Fruit fly (Drosophila melanogaster) whole organism, embryonic: ENCODE results near the gene Ask1.
A peak's percentile ranks its signal among the peaks of the same experiment; 100 is the strongest.

Experiments
- ATbp ChIP-seq: fragments of 200-800 bp; sonication (Bioruptor generic); optimal IDR thresholded peaks from 2 replicates; lab custom pipeline; 2017; ENCODE audit warnings: missing biosample characterization, mild to moderate bottlenecking, missing genetic modification characterization, missing genetic modification reagents
- Abd-B ChIP-seq: fragments of 200-800 bp; sonication (Bioruptor generic); optimal IDR thresholded peaks from 2 replicates; lab custom pipeline; 2018; ENCODE audit warnings: missing biosample characterization, mild to moderate bottlenecking, missing genetic modification characterization, moderate library complexity
- Antp ChIP-seq: fragments of 200-800 bp; sonication (Bioruptor generic); optimal IDR thresholded peaks from 3 replicates; lab custom pipeline; 2016; ENCODE audit warnings: missing biosample characterization, missing genetic modification characterization
- Blimp-1 ChIP-seq: fragments of 200-800 bp; sonication (Bioruptor generic); optimal IDR thresholded peaks from 3 replicates; lab custom pipeline; 2018; ENCODE audit warnings: missing biosample characterization, missing genetic modification characterization, mild to moderate bottlenecking, moderate library complexity, missing genetic modification reagents
- CG10147 ChIP-seq: fragments of 200-800 bp; sonication (Bioruptor generic); optimal IDR thresholded peaks from 2 replicates; lab custom pipeline; 2019; ENCODE audit warnings: missing biosample characterization, mild to moderate bottlenecking, missing genetic modification characterization, moderate library complexity
- CG11504 ChIP-seq: fragments of 200-800 bp; sonication (Bioruptor generic); optimal IDR thresholded peaks from 3 replicates; lab custom pipeline; 2019; ENCODE audit warnings: missing biosample characterization, mild to moderate bottlenecking, missing genetic modification characterization, moderate library complexity
- CG11696 ChIP-seq: fragments of 200-800 bp; sonication (Bioruptor generic); IDR thresholded peaks from 2 replicates; pipeline ENCODE4 v1.3.6; 2022; ENCODE audit warnings: missing biosample characterization, missing genetic modification characterization
- CG12236 ChIP-seq: fragments of 200-800 bp; sonication (Bioruptor generic); optimal IDR thresholded peaks from 2 replicates; lab custom pipeline; 2016; ENCODE audit warnings: missing biosample characterization, missing genetic modification characterization
- CG13287 ChIP-seq: fragments of 200-800 bp; sonication (Bioruptor generic); IDR thresholded peaks from 2 replicates; pipeline ENCODE4 v1.3.6; 2022; ENCODE audit warnings: missing biosample characterization, missing genetic modification characterization; ENCODE audit not compliant: partially characterized antibody
- CG17385 ChIP-seq: fragments of 200-800 bp; sonication (Bioruptor generic); optimal IDR thresholded peaks from 3 replicates; lab custom pipeline; 2018; ENCODE audit warnings: missing biosample characterization, mild to moderate bottlenecking, missing genetic modification characterization
- CG18262 ChIP-seq: fragments of 200-800 bp; optimal IDR thresholded peaks from 3 replicates; lab custom pipeline; 2019; ENCODE audit warnings: missing biosample characterization, mild to moderate bottlenecking, missing genetic modification characterization, moderate library complexity
- CG2889 ChIP-seq: fragments of 200-800 bp; sonication (Bioruptor generic); IDR thresholded peaks from 3 replicates; pipeline ENCODE4 v1.3.6; 2022; ENCODE audit warnings: missing biosample characterization, missing genetic modification characterization
- CG31365 ChIP-seq: fragments of 200-800 bp; sonication (Bioruptor generic); optimal IDR thresholded peaks from 2 replicates; lab custom pipeline; 2018; ENCODE audit warnings: missing biosample characterization, mild to moderate bottlenecking, missing genetic modification characterization
- CG3281 ChIP-seq: fragments of 200-800 bp; sonication (Bioruptor generic); optimal IDR thresholded peaks from 3 replicates; lab custom pipeline; 2017; ENCODE audit warnings: missing biosample characterization, mild to moderate bottlenecking, missing genetic modification characterization
- CG4730 ChIP-seq: fragments of 200-800 bp; sonication (Bioruptor generic); IDR thresholded peaks from 2 replicates; pipeline ENCODE4 v1.3.6; 2022; ENCODE audit warnings: missing biosample characterization, missing genetic modification characterization
- CG4820 ChIP-seq: fragments of 200-800 bp; sonication (Bioruptor generic); optimal IDR thresholded peaks from 3 replicates; lab custom pipeline; 2016; ENCODE audit warnings: missing biosample characterization, missing genetic modification characterization
- CG4854 ChIP-seq: fragments of 200-800 bp; sonication (Bioruptor generic); optimal IDR thresholded peaks from 2 replicates; lab custom pipeline; 2016; ENCODE audit warnings: missing biosample characterization, missing genetic modification characterization, inconsistent platforms
- CG6765 ChIP-seq: fragments of 200-800 bp; sonication (Bioruptor generic); optimal IDR thresholded peaks from 3 replicates; lab custom pipeline; 2017; ENCODE audit warnings: missing biosample characterization, mild to moderate bottlenecking, missing genetic modification characterization
- CG6791 ChIP-seq: fragments of 200-800 bp; sonication (Bioruptor generic); IDR thresholded peaks from 3 replicates; pipeline ENCODE4 v1.3.6; 2022; ENCODE audit warnings: missing biosample characterization, missing genetic modification characterization; ENCODE audit not compliant: partially characterized antibody
- CG8765 ChIP-seq: fragments of 200-800 bp; sonication (Bioruptor generic); IDR thresholded peaks from 2 replicates; pipeline ENCODE4 v1.3.6; 2022; ENCODE audit warnings: missing biosample characterization, missing genetic modification characterization
- CG9797 ChIP-seq: fragments of 200-800 bp; sonication (Bioruptor generic); optimal IDR thresholded peaks from 3 replicates; lab custom pipeline; 2018; ENCODE audit warnings: missing biosample characterization, mild to moderate bottlenecking, missing genetic modification characterization
- CG9817 ChIP-seq: fragments of 200-800 bp; sonication (Bioruptor generic); optimal IDR thresholded peaks from 2 replicates; lab custom pipeline; 2018; ENCODE audit warnings: missing biosample characterization, mild to moderate bottlenecking, missing genetic modification characterization, moderate library complexity
- CkIIα-i1 ChIP-seq: fragments of 200-800 bp; sonication (Bioruptor generic); IDR thresholded peaks from 2 replicates; pipeline ENCODE4 v1.3.6; 2022; ENCODE audit warnings: missing biosample characterization, missing genetic modification characterization
- H2.0 ChIP-seq: fragments of 200-800 bp; sonication (Bioruptor generic); IDR thresholded peaks from 2 replicates; pipeline ENCODE4 v1.3.6; 2022; ENCODE audit warnings: missing biosample characterization, missing genetic modification characterization
- Kr ChIP-seq: fragments of 200-800 bp; sonication (Bioruptor generic); optimal IDR thresholded peaks from 2 replicates; lab custom pipeline; 2017; ENCODE audit warnings: missing biosample characterization, mild to moderate bottlenecking, missing genetic modification characterization
- Lim3 ChIP-seq: fragments of 200-800 bp; sonication (Bioruptor generic); IDR thresholded peaks from 2 replicates; pipeline ENCODE4 v1.3.6; 2022; ENCODE audit warnings: missing biosample characterization, missing genetic modification characterization
- Oli ChIP-seq: fragments of 200-800 bp; sonication (Bioruptor generic); optimal IDR thresholded peaks from 2 replicates; lab custom pipeline; 2018; ENCODE audit warnings: missing biosample characterization, mild to moderate bottlenecking, missing genetic modification characterization, moderate library complexity
- Ptx1 ChIP-seq: fragments of 200-800 bp; sonication (Bioruptor generic); IDR thresholded peaks from 2 replicates; pipeline ENCODE4 v1.3.6; 2022; ENCODE audit warnings: missing biosample characterization, missing genetic modification characterization
- Ravus ChIP-seq: fragments of 200-800 bp; sonication (Bioruptor generic); IDR thresholded peaks from 2 replicates; pipeline ENCODE4 v1.3.6; 2022; ENCODE audit warnings: missing biosample characterization, missing genetic modification characterization
- Side ChIP-seq: fragments of 200-800 bp; sonication (Bioruptor generic); optimal IDR thresholded peaks from 2 replicates; lab custom pipeline; 2016; ENCODE audit warnings: missing biosample characterization, missing genetic modification characterization
- Vsx1 ChIP-seq: fragments of 200-800 bp; sonication (Bioruptor generic); optimal IDR thresholded peaks from 2 replicates; lab custom pipeline; 2017; ENCODE audit warnings: missing biosample characterization, mild to moderate bottlenecking, missing genetic modification characterization, missing genetic modification reagents
- chn ChIP-seq: fragments of 200-800 bp; sonication (Bioruptor generic); optimal IDR thresholded peaks from 2 replicates; lab custom pipeline; 2016; ENCODE audit warnings: missing biosample characterization, missing genetic modification characterization
- corto ChIP-seq: fragments of 200-800 bp; sonication (Bioruptor generic); optimal IDR thresholded peaks from 2 replicates; lab custom pipeline; 2016; ENCODE audit warnings: missing biosample characterization, mild to moderate bottlenecking, missing genetic modification characterization, moderate library complexity
- da ChIP-seq: fragments of 200-800 bp; sonication (Bioruptor generic); optimal IDR thresholded peaks from 2 replicates; lab custom pipeline; 2016; ENCODE audit warnings: missing biosample characterization, missing genetic modification characterization
- gem ChIP-seq: fragments of 200-800 bp; sonication (Bioruptor generic); optimal IDR thresholded peaks from 2 replicates; lab custom pipeline; 2019; ENCODE audit warnings: missing biosample characterization, mild to moderate bottlenecking, missing genetic modification characterization, moderate library complexity
- gro ChIP-seq: fragments of 200-800 bp; sonication (Bioruptor generic); optimal IDR thresholded peaks from 2 replicates; lab custom pipeline; 2016; ENCODE audit warnings: missing biosample characterization, missing genetic modification characterization
- her ChIP-seq: fragments of 200-800 bp; sonication (Bioruptor generic); optimal IDR thresholded peaks from 2 replicates; lab custom pipeline; 2016; ENCODE audit warnings: missing biosample characterization, missing genetic modification characterization
- jing ChIP-seq: fragments of 200-800 bp; sonication (Bioruptor generic); optimal IDR thresholded peaks from 2 replicates; lab custom pipeline; 2018; ENCODE audit warnings: missing biosample characterization, mild to moderate bottlenecking, missing genetic modification characterization
- klu ChIP-seq: fragments of 200-800 bp; sonication (Bioruptor generic); IDR thresholded peaks from 2 replicates; pipeline ENCODE4 v1.3.6; 2022; ENCODE audit warnings: missing biosample characterization, missing genetic modification characterization
- lola ChIP-seq, 3 experiments: fragments of >200 bp in 2 of 3; fragments of 200-800 bp in 1 of 3; sonication (Bioruptor generic) in 1 of 3; optimal IDR thresholded peaks; 2 replicates each; lab custom pipeline; 2017 to 2019; ENCODE audit warnings: missing biosample characterization in 3 of 3, missing genetic modification characterization in 3 of 3, mild to moderate bottlenecking in 1 of 3, moderate library complexity in 1 of 3
- nerfin-2 ChIP-seq: fragments of 200-800 bp; sonication (Bioruptor generic); IDR thresholded peaks from 2 replicates; pipeline ENCODE4 v1.3.6; 2022; ENCODE audit warnings: missing biosample characterization, missing genetic modification characterization; ENCODE audit not compliant: partially characterized antibody
- org-1 ChIP-seq: fragments of 200-800 bp; sonication (Bioruptor generic); optimal IDR thresholded peaks from 2 replicates; lab custom pipeline; 2017; ENCODE audit warnings: missing biosample characterization, missing genetic modification characterization
- pros ChIP-seq: fragments of 200-800 bp; sonication (Bioruptor generic); optimal IDR thresholded peaks from 3 replicates; lab custom pipeline; 2019; ENCODE audit warnings: missing biosample characterization, mild to moderate bottlenecking, missing genetic modification characterization, moderate library complexity
- psq ChIP-seq: fragments of 200-800 bp; sonication (Bioruptor generic); optimal IDR thresholded peaks from 2 replicates; lab custom pipeline; 2017; ENCODE audit warnings: missing biosample characterization, missing genetic modification characterization
- repo ChIP-seq: fragments of 200-800 bp; sonication (Bioruptor generic); optimal IDR thresholded peaks from 2 replicates; lab custom pipeline; 2016; ENCODE audit warnings: missing biosample characterization, missing genetic modification characterization
- schlank ChIP-seq: fragments of 200-800 bp; sonication (Bioruptor generic); optimal IDR thresholded peaks from 2 replicates; lab custom pipeline; 2018; ENCODE audit warnings: missing biosample characterization, mild to moderate bottlenecking, missing genetic modification characterization
- sima ChIP-seq: fragments of 200-800 bp; sonication (Bioruptor generic); optimal IDR thresholded peaks from 2 replicates; lab custom pipeline; 2016; ENCODE audit warnings: missing biosample characterization, missing genetic modification characterization
- so ChIP-seq: fragments of 200-800 bp; sonication (Bioruptor generic); IDR thresholded peaks from 3 replicates; pipeline ENCODE4 v1.3.6; 2022; ENCODE audit warnings: missing biosample characterization, missing genetic modification characterization
- twi ChIP-seq: fragments of 200-800 bp; optimal IDR thresholded peaks from 2 replicates; lab custom pipeline; 2019; ENCODE audit warnings: missing biosample characterization, mild to moderate bottlenecking, missing genetic modification characterization, moderate library complexity
- zen ChIP-seq: fragments of 200-800 bp; sonication (Bioruptor generic); optimal IDR thresholded peaks from 3 replicates; lab custom pipeline; 2018; ENCODE audit warnings: missing biosample characterization, mild to moderate bottlenecking, missing genetic modification characterization, moderate library complexity

Gene Ask1

DNA sequence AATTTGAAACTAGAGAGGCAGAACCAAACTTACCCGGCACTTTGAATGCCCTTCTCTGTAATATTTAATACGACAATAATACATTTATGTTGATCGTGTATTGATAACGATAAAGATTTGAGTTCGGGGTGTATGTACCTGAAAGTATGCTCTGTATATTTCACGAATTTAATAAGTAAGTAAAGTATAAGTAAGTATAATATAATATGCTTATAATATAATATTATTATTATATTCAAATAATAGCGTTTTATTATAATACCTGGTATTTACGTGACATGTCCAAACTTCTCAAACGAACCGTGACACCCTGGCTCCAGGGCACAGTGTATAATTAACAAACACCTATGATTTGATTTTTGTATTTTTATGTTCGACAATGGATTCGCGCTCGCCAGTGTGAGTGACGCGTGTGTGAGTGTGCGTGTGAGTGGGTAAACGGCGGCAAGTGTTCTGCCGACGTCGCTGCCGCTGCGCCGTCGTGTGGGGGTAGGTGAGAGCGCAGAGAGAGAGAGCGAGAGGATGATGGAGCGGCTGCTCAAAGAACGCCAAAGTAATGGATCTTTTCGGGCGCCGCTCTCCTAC is 10.2 kb downstream of the Ask1 start (continued):
- TF ChIP-seq CG4854 (GFP tag; lab: Kevin White, UChicago): no peak
- TF ChIP-seq Blimp-1 (GFP tag; lab: Kevin White, UChicago): peak; percentile 76
- no peak for TF ChIP-seq Side (GFP tag; lab: Kevin White, UChicago)
- no peak for TF ChIP-seq CG6791 (GFP tag; lab: Robert Waterston, UW)
- no peak for TF ChIP-seq CG8765
- no peak for TF ChIP-seq Kr
- TF ChIP-seq gro (GFP tag; lab: Kevin White, UChicago): peak; percentile 16
- TF ChIP-seq CG3281 (GFP tag; lab: Kevin White, UChicago): peak; percentile 92
- TF ChIP-seq H2.0 (GFP tag; lab: Robert Waterston, UW): no peak; the same call in 1 of the 2 replicates
- no peak for TF ChIP-seq repo (GFP tag; lab: Kevin White, UChicago)
- peak; percentile 87 for TF ChIP-seq CG11504
- TF ChIP-seq twi: peak; percentile 30
- no peak for TF ChIP-seq chn (GFP tag; lab: Kevin White, UChicago)
- no peak for TF ChIP-seq CG9797
- 0 out of 3 replicates have a peak, but pooled peaks have one; percentile 17 for TF ChIP-seq CG2889 (GFP tag; lab: Robert Waterston, UW)
- TF ChIP-seq her (GFP tag; lab: Kevin White, UChicago): no peak
- TF ChIP-seq jing: peak; percentile 12
- TF ChIP-seq CG12236: no peak
- TF ChIP-seq klu (GFP tag; lab: Robert Waterston, UW): no peak
- TF ChIP-seq CG9817 (tag; lab: Kevin White, UChicago): peak; percentile 73
- peak; percentile 62 for TF ChIP-seq Ptx1 (GFP tag; lab: Robert Waterston, UW)
- no peak for TF ChIP-seq corto (GFP tag; lab: Kevin White, UChicago)
- peak; percentile 65 for TF ChIP-seq org-1 (GFP tag; lab: Kevin White, UChicago)
- TF ChIP-seq CG11696 (GFP tag; lab: Robert Waterston, UW): no peak
- TF ChIP-seq CG13287 (GFP tag; lab: Robert Waterston, UW): peak; percentile 29
- peak; percentile 40 for TF ChIP-seq zen (tag; lab: Kevin White, UChicago)
- TF ChIP-seq CG4730: peak; percentile 54; the same call in 1 of the 2 replicates
- TF ChIP-seq CG17385 (GFP tag; lab: Kevin White, UChicago): peak; percentile 64
- no peak; the same call in 1 of the 3 replicates for TF ChIP-seq so
- peak; percentile 46 for TF ChIP-seq Vsx1
- TF ChIP-seq CG10147: peak; percentile 94
- no peak for TF ChIP-seq da (GFP tag; lab: Kevin White, UChicago)
- peak; percentile 64 for TF ChIP-seq CG18262
- TF ChIP-seq CG31365: no peak
- TF ChIP-seq Oli (tag; lab: Kevin White, UChicago): peak; percentile 75
- no peak for TF ChIP-seq Antp
- TF ChIP-seq pros (GFP tag; lab: Kevin White, UChicago): no peak
- TF ChIP-seq nerfin-2 (GFP tag; lab: Robert Waterston, UW): no peak
- no peak for TF ChIP-seq Lim3 (GFP tag; lab: Robert Waterston, UW)
- no peak for TF ChIP-seq CkIIα-i1 (GFP tag; lab: Robert Waterston, UW)
- TF ChIP-seq Abd-B (GFP tag; lab: Kevin White, UChicago): peak; percentile 66
- peak in 1 of 3 experiments; percentile 15 for TF ChIP-seq lola (GFP tag; optimal IDR thresholded peaks at IDR 0.05; lab: Kevin White, UChicago)
- peak; percentile 52 for TF ChIP-seq ATbp (GFP tag; lab: Kevin White, UChicago)
- TF ChIP-seq psq (GFP tag; lab: Kevin White, UChicago): no peak
- peak; percentile 76 for TF ChIP-seq CG6765 (GFP tag; lab: Kevin White, UChicago)
- peak; percentile 45 for TF ChIP-seq schlank (tag; lab: Kevin White, UChicago)
- peak; percentile 48 for TF ChIP-seq CG4820 (GFP tag; lab: Kevin White, UChicago)
- peak; percentile 9 for TF ChIP-seq Ravus (GFP tag; lab: Robert Waterston, UW)
- TF ChIP-seq gem (tag; lab: Kevin White, UChicago): peak; percentile 87
- no peak for TF ChIP-seq sima (GFP tag; lab: Kevin White, UChicago)
